Worm (Caenorhabditis elegans): Measurements from ENCODE around the gene rnp-2.

- TF ChIP-seq nhr-237 (tag; optimal IDR thresholded peaks at IDR 0.05), result no peak
- TF ChIP-seq pha-4 (tag; optimal IDR thresholded peaks at IDR 0.05), result no peak
- no peak for TF ChIP-seq sptf-1 (tag; optimal IDR thresholded peaks at IDR 0.05)
- no peak for TF ChIP-seq sem-2 (GFP tag; optimal IDR thresholded peaks at IDR 0.05)
- no peak for TF ChIP-seq nhr-12 (tag; optimal IDR thresholded peaks at IDR 0.05)
- TF ChIP-seq ces-1 (GFP tag; optimal IDR thresholded peaks at IDR 0.05), result no peak
- TF ChIP-seq snpc-4 (tag; optimal IDR thresholded peaks at IDR 0.05), result no peak
- TF ChIP-seq flh-1 (GFP tag; optimal IDR thresholded peaks at IDR 0.05), result no peak
These were observed 1.9 kb downstream of the rnp-2 start, which contains the start of gene rnp-3 for ce11 chrIV:4173789-4174188.

Data from whole organism, mixed stage, embryonic.